Worm (Caenorhabditis elegans): ENCODE results near the gene phyh-1.
A peak's percentile ranks its signal among the peaks of the same experiment; 100 is the strongest.

The phyh-1 gene

ce11 chrIV:17276705-17277458 lies 17.7 kb upstream of the phyh-1 start, which contains the start of gene clec-196:
Gene clec-196 (plus strand): TSS chrIV:17276956.
- TF ChIP-seq tab-1 (GFP tag; IDR thresholded peaks at IDR 0.05) (no peak), med-1 (GFP tag; optimal IDR thresholded peaks at IDR 0.05; ENCODE audit: insufficient read depth) (no peak), flt-1 (GFP tag; IDR thresholded peaks at IDR 0.05) (no peak), ztf-29 (GFP tag; IDR thresholded peaks at IDR 0.05) (no peak), T22C8.4 (GFP tag; IDR thresholded peaks at IDR 0.05) (no peak), cog-1 (tag; optimal IDR thresholded peaks at IDR 0.05) (no peak), ztf-23 (GFP tag; IDR thresholded peaks at IDR 0.05) (no peak), ref-1 (GFP tag; conservative IDR thresholded peaks at IDR 0.05) (no peak), klf-2 (GFP tag; conservative IDR thresholded peaks at IDR 0.05) (no peak)

- TF ChIP-seq flt-1 (GFP tag; IDR thresholded peaks at IDR 0.05) (no peak), tab-1 (GFP tag; IDR thresholded peaks at IDR 0.05) (no peak), ztf-29 (GFP tag; IDR thresholded peaks at IDR 0.05) (no peak), ref-1 (GFP tag; conservative IDR thresholded peaks at IDR 0.05) (no peak), cog-1 (tag; optimal IDR thresholded peaks at IDR 0.05) (no peak), med-1 (GFP tag; optimal IDR thresholded peaks at IDR 0.05; ENCODE audit: insufficient read depth) (no peak), T22C8.4 (GFP tag; IDR thresholded peaks at IDR 0.05) (no peak), ztf-23 (GFP tag; IDR thresholded peaks at IDR 0.05) (no peak)
These were observed 16.1 kb upstream of the phyh-1 start, which contains the start of gene lhfp-4 for ce11 chrIV:17275281-17275680. Gene lhfp-4 (plus strand): TSS chrIV:17275581.

- TF ChIP-seq T22C8.4 (GFP tag; IDR thresholded peaks at IDR 0.05) (no peak), klf-2 (GFP tag; conservative IDR thresholded peaks at IDR 0.05) (no peak), ztf-29 (GFP tag; IDR thresholded peaks at IDR 0.05) (no peak), tab-1 (GFP tag; IDR thresholded peaks at IDR 0.05) (no peak), ref-1 (GFP tag; conservative IDR thresholded peaks at IDR 0.05) (no peak), flt-1 (GFP tag; IDR thresholded peaks at IDR 0.05) (no peak), med-1 (GFP tag; optimal IDR thresholded peaks at IDR 0.05; ENCODE audit: insufficient read depth) (no peak), cog-1 (tag; optimal IDR thresholded peaks at IDR 0.05) (no peak), ztf-23 (GFP tag; IDR thresholded peaks at IDR 0.05) (no peak)
These were observed 14.4 kb upstream of the phyh-1 start, which contains the start of gene gln-5 for ce11 chrIV:17273602-17274110. Gene gln-5 (minus strand): TSS chrIV:17273652.

- TF ChIP-seq cog-1 (tag; optimal IDR thresholded peaks at IDR 0.05) (peak; percentile 22), ztf-29 (GFP tag; IDR thresholded peaks at IDR 0.05) (no peak), ztf-23 (GFP tag; IDR thresholded peaks at IDR 0.05) (no peak), tab-1 (GFP tag; IDR thresholded peaks at IDR 0.05) (no peak)
These were observed 10.5 kb upstream of the phyh-1 start for ce11 chrIV:17269702-17270101.

ce11 chrIV:17269042-17269441 lies 9.8 kb upstream of the phyh-1 start, which contains the start of gene atgp-1:
Gene atgp-1 (plus strand): TSS chrIV:17269342.
- no peak for TF ChIP-seq tab-1 (GFP tag; IDR thresholded peaks at IDR 0.05)

ce11 chrIV:17268628-17269027 lies 9.4 kb upstream of the phyh-1 start:
- TF ChIP-seq T22C8.4 (GFP tag; IDR thresholded peaks at IDR 0.05) = no peak
- TF ChIP-seq cog-1 (tag; optimal IDR thresholded peaks at IDR 0.05) = peak; percentile 51
- TF ChIP-seq ztf-23 (GFP tag; IDR thresholded peaks at IDR 0.05) = 0 out of 2 replicates have a peak, but pooled peaks have one; percentile 61
- TF ChIP-seq ztf-29 (GFP tag; IDR thresholded peaks at IDR 0.05) = no peak
- TF ChIP-seq klf-2 (GFP tag; conservative IDR thresholded peaks at IDR 0.05) = no peak
- TF ChIP-seq flt-1 (GFP tag; IDR thresholded peaks at IDR 0.05) = no peak
- no peak for TF ChIP-seq ref-1 (GFP tag; conservative IDR thresholded peaks at IDR 0.05)
- no peak for TF ChIP-seq med-1 (GFP tag; optimal IDR thresholded peaks at IDR 0.05; ENCODE audit: insufficient read depth)
- no peak for TF ChIP-seq tab-1 (GFP tag; IDR thresholded peaks at IDR 0.05)

ce11 chrIV:17268069-17268468 lies 8.9 kb upstream of the phyh-1 start:
- no peak for TF ChIP-seq ztf-23 (GFP tag; IDR thresholded peaks at IDR 0.05)
- TF ChIP-seq ref-1 (GFP tag; conservative IDR thresholded peaks at IDR 0.05) = no peak
- TF ChIP-seq med-1 (GFP tag; optimal IDR thresholded peaks at IDR 0.05; ENCODE audit: insufficient read depth) = no peak
- TF ChIP-seq flt-1 (GFP tag; IDR thresholded peaks at IDR 0.05) = no peak
- TF ChIP-seq tab-1 (GFP tag; IDR thresholded peaks at IDR 0.05) = no peak
- no peak for TF ChIP-seq T22C8.4 (GFP tag; IDR thresholded peaks at IDR 0.05)
- TF ChIP-seq klf-2 (GFP tag; conservative IDR thresholded peaks at IDR 0.05) = no peak
- TF ChIP-seq cog-1 (tag; optimal IDR thresholded peaks at IDR 0.05) = no peak
- no peak for TF ChIP-seq ztf-29 (GFP tag; IDR thresholded peaks at IDR 0.05)

ce11 chrIV:17267304-17267891 lies 8.2 kb upstream of the phyh-1 start:
- TF ChIP-seq T22C8.4 (GFP tag; IDR thresholded peaks at IDR 0.05) = no peak
- no peak for TF ChIP-seq flt-1 (GFP tag; IDR thresholded peaks at IDR 0.05)
- no peak for TF ChIP-seq tab-1 (GFP tag; IDR thresholded peaks at IDR 0.05)
- no peak for TF ChIP-seq ref-1 (GFP tag; conservative IDR thresholded peaks at IDR 0.05)
- TF ChIP-seq med-1 (GFP tag; optimal IDR thresholded peaks at IDR 0.05; ENCODE audit: insufficient read depth) = no peak
- no peak for TF ChIP-seq ztf-29 (GFP tag; IDR thresholded peaks at IDR 0.05)
- no peak for TF ChIP-seq cog-1 (tag; optimal IDR thresholded peaks at IDR 0.05)
- no peak for TF ChIP-seq klf-2 (GFP tag; conservative IDR thresholded peaks at IDR 0.05)
- no peak for TF ChIP-seq ztf-23 (GFP tag; IDR thresholded peaks at IDR 0.05)

ce11 chrIV:17265716-17266115 lies 6.5 kb upstream of the phyh-1 start:
- TF ChIP-seq klf-2 (GFP tag; conservative IDR thresholded peaks at IDR 0.05) = no peak
- TF ChIP-seq med-1 (GFP tag; optimal IDR thresholded peaks at IDR 0.05; ENCODE audit: insufficient read depth) = no peak
- TF ChIP-seq ztf-23 (GFP tag; IDR thresholded peaks at IDR 0.05) = no peak
- no peak for TF ChIP-seq ztf-29 (GFP tag; IDR thresholded peaks at IDR 0.05)
- no peak for TF ChIP-seq ref-1 (GFP tag; conservative IDR thresholded peaks at IDR 0.05)
- no peak for TF ChIP-seq cog-1 (tag; optimal IDR thresholded peaks at IDR 0.05)
- TF ChIP-seq flt-1 (GFP tag; IDR thresholded peaks at IDR 0.05) = no peak
- no peak for TF ChIP-seq T22C8.4 (GFP tag; IDR thresholded peaks at IDR 0.05)
- TF ChIP-seq tab-1 (GFP tag; IDR thresholded peaks at IDR 0.05) = no peak
